Fruit fly (Drosophila melanogaster): Measurements from ENCODE around the gene ens.

ens gene

dm6 chr3L:4088694-4089190, 45.6 kb downstream of the ens start, which contains the start of gene Gad1:
TSS of gene Gad1 (minus strand) at chr3L:4088744.
- TF ChIP-seq fd96Ca (GFP tag; IDR thresholded peaks at IDR 0.05) (no peak), CG34367 (tag; optimal IDR thresholded peaks at IDR 0.05) (no peak), CG4496 (GFP tag; IDR thresholded peaks at IDR 0.05) (no peak), CG32121 (GFP tag; IDR thresholded peaks at IDR 0.05) (no peak), CG15710 (tag; optimal IDR thresholded peaks at IDR 0.05) (no peak), CG9948 (tag; optimal IDR thresholded peaks at IDR 0.05) (no peak), Snoo (tag; optimal IDR thresholded peaks at IDR 0.05) (no peak), CG13204 (GFP tag; optimal IDR thresholded peaks at IDR 0.05) (no peak), CG8301 (tag; optimal IDR thresholded peaks at IDR 0.05) (no peak), Pif1A (GFP tag; optimal IDR thresholded peaks at IDR 0.05) (no peak), CG12605 (GFP tag; IDR thresholded peaks at IDR 0.05) (no peak), D1 (tag; optimal IDR thresholded peaks at IDR 0.05) (no peak), CG17806 (tag; optimal IDR thresholded peaks at IDR 0.05) (no peak), Pif1B (GFP tag; optimal IDR thresholded peaks at IDR 0.05) (no peak), CG10348 (GFP tag; IDR thresholded peaks at IDR 0.05) (no peak), Ets98B (GFP tag; IDR thresholded peaks at IDR 0.05) (no peak), CG8159 (tag; optimal IDR thresholded peaks at IDR 0.05) (no peak), EcR (GFP tag; optimal IDR thresholded peaks at IDR 0.05) (no peak), gl (tag; optimal IDR thresholded peaks at IDR 0.05) (no peak), rn (GFP tag; IDR thresholded peaks at IDR 0.05) (no peak)

dm6 chr3L:4087281-4087680, 47.1 kb downstream of the ens start, which contains the start of gene CG14989:
TSS of gene CG14989 (plus strand) at chr3L:4087581.
- no peak for TF ChIP-seq Pif1A (GFP tag; optimal IDR thresholded peaks at IDR 0.05)
- no peak for TF ChIP-seq CG15710 (tag; optimal IDR thresholded peaks at IDR 0.05)
- TF ChIP-seq EcR (GFP tag; optimal IDR thresholded peaks at IDR 0.05): no peak
- TF ChIP-seq D1 (tag; optimal IDR thresholded peaks at IDR 0.05): no peak
- TF ChIP-seq rn (GFP tag; IDR thresholded peaks at IDR 0.05): no peak
- no peak for TF ChIP-seq CG14655 (GFP tag; optimal IDR thresholded peaks at IDR 0.05)
- no peak for TF ChIP-seq gl (tag; optimal IDR thresholded peaks at IDR 0.05)
- no peak for TF ChIP-seq Pif1B (GFP tag; optimal IDR thresholded peaks at IDR 0.05)
- no peak for TF ChIP-seq Snoo (tag; optimal IDR thresholded peaks at IDR 0.05)
- TF ChIP-seq CG8159 (tag; optimal IDR thresholded peaks at IDR 0.05): no peak
- no peak for TF ChIP-seq CG32121 (GFP tag; IDR thresholded peaks at IDR 0.05)

DNA sequence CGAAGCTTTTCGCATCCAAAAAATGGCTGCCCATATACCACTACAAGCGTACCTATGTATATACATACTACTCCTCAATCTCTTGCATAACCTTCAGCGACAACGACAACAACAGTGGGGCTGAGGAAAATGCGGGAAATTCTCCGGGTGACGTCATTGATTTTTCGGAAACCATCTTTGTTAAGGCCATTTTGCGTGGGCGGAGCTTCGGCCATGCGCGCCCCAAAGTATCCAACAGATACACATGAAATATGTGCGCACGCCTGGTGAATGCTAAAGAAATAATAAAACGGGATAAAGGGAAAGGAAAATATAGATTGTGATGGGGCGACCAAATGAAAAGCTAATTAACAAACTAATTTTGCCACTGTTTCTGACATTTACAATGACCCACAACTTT, 48.5 kb downstream of the ens start:
- no peak for TF ChIP-seq Pif1A (GFP tag; optimal IDR thresholded peaks at IDR 0.05)
- TF ChIP-seq CG15710 (tag; optimal IDR thresholded peaks at IDR 0.05): no peak
- TF ChIP-seq CG32121 (GFP tag; IDR thresholded peaks at IDR 0.05): no peak
- no peak for TF ChIP-seq gl (tag; optimal IDR thresholded peaks at IDR 0.05)
- no peak for TF ChIP-seq CG4496 (GFP tag; IDR thresholded peaks at IDR 0.05)
- no peak for TF ChIP-seq Ets98B (GFP tag; IDR thresholded peaks at IDR 0.05)
- no peak for TF ChIP-seq CG13204 (GFP tag; optimal IDR thresholded peaks at IDR 0.05)
- no peak for TF ChIP-seq D1 (tag; optimal IDR thresholded peaks at IDR 0.05)
- no peak for TF ChIP-seq Pif1B (GFP tag; optimal IDR thresholded peaks at IDR 0.05)
- TF ChIP-seq CG8301 (tag; optimal IDR thresholded peaks at IDR 0.05): no peak
- TF ChIP-seq CG34367 (tag; optimal IDR thresholded peaks at IDR 0.05): no peak

- TF ChIP-seq D1 (tag; optimal IDR thresholded peaks at IDR 0.05): no peak
- no peak for TF ChIP-seq CG17806 (tag; optimal IDR thresholded peaks at IDR 0.05)
- no peak for TF ChIP-seq CG14655 (GFP tag; optimal IDR thresholded peaks at IDR 0.05)
- no peak for TF ChIP-seq EcR (GFP tag; optimal IDR thresholded peaks at IDR 0.05)
- TF ChIP-seq fd96Ca (GFP tag; IDR thresholded peaks at IDR 0.05): no peak
- no peak for TF ChIP-seq rn (GFP tag; IDR thresholded peaks at IDR 0.05)
- no peak for TF ChIP-seq CG10348 (GFP tag; IDR thresholded peaks at IDR 0.05)
- TF ChIP-seq gl (tag; optimal IDR thresholded peaks at IDR 0.05): no peak
- no peak for TF ChIP-seq CG32121 (GFP tag; IDR thresholded peaks at IDR 0.05)
- no peak for TF ChIP-seq CG9948 (tag; optimal IDR thresholded peaks at IDR 0.05)
- TF ChIP-seq CG13204 (GFP tag; optimal IDR thresholded peaks at IDR 0.05): no peak
- no peak for TF ChIP-seq CG34367 (tag; optimal IDR thresholded peaks at IDR 0.05)
- TF ChIP-seq Snoo (tag; optimal IDR thresholded peaks at IDR 0.05): no peak
- TF ChIP-seq CG8301 (tag; optimal IDR thresholded peaks at IDR 0.05): no peak
Measured at dm6 chr3L:4083442-4083841, 50.9 kb downstream of the ens start.

dm6 chr3L:4081243-4081642, 53.1 kb downstream of the ens start:
- TF ChIP-seq D1 (tag; optimal IDR thresholded peaks at IDR 0.05) (no peak), CG4496 (GFP tag; IDR thresholded peaks at IDR 0.05) (no peak), CG17806 (tag; optimal IDR thresholded peaks at IDR 0.05) (no peak), rn (GFP tag; IDR thresholded peaks at IDR 0.05) (no peak), Ets98B (GFP tag; IDR thresholded peaks at IDR 0.05) (no peak), CG12605 (GFP tag; IDR thresholded peaks at IDR 0.05) (no peak), CG13204 (GFP tag; optimal IDR thresholded peaks at IDR 0.05) (no peak), CG10348 (GFP tag; IDR thresholded peaks at IDR 0.05) (no peak), gl (tag; optimal IDR thresholded peaks at IDR 0.05) (no peak)

DNA sequence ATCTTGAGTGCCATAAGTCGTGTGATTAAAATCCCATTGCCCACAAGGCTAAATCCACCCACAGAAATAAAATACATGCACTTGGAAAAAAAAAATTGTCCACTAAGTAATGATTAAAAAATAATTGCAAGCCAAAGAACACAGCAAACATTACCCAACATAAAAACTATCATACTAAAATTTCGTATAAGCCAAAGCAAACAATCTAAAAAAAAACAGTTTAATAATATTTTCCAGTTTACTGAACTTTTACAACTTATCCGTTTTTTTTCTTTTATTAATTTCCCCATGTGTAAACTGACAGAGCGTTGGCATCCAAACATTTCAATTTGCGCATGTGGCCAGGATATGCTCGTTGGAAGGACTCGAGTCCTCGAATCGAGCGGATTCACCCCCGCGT, 54.1 kb downstream of the ens start:
- no peak for TF ChIP-seq CG4496 (GFP tag; IDR thresholded peaks at IDR 0.05)
- no peak for TF ChIP-seq Snoo (tag; optimal IDR thresholded peaks at IDR 0.05)
- TF ChIP-seq Ets98B (GFP tag; IDR thresholded peaks at IDR 0.05): no peak
- TF ChIP-seq CG17806 (tag; optimal IDR thresholded peaks at IDR 0.05): no peak
- TF ChIP-seq fd96Ca (GFP tag; IDR thresholded peaks at IDR 0.05): no peak
- TF ChIP-seq CG34367 (tag; optimal IDR thresholded peaks at IDR 0.05): no peak
- TF ChIP-seq CG9948 (tag; optimal IDR thresholded peaks at IDR 0.05): no peak
- no peak for TF ChIP-seq D1 (tag; optimal IDR thresholded peaks at IDR 0.05)
- no peak for TF ChIP-seq CG10348 (GFP tag; IDR thresholded peaks at IDR 0.05)
- TF ChIP-seq rn (GFP tag; IDR thresholded peaks at IDR 0.05): no peak
- TF ChIP-seq CG32121 (GFP tag; IDR thresholded peaks at IDR 0.05): no peak
- TF ChIP-seq Pif1A (GFP tag; optimal IDR thresholded peaks at IDR 0.05): no peak
- TF ChIP-seq CG12605 (GFP tag; IDR thresholded peaks at IDR 0.05): no peak
- TF ChIP-seq Pif1B (GFP tag; optimal IDR thresholded peaks at IDR 0.05): no peak
- TF ChIP-seq CG8159 (tag; optimal IDR thresholded peaks at IDR 0.05): no peak
- no peak for TF ChIP-seq CG15710 (tag; optimal IDR thresholded peaks at IDR 0.05)
- TF ChIP-seq gl (tag; optimal IDR thresholded peaks at IDR 0.05): no peak
- TF ChIP-seq CG14655 (GFP tag; optimal IDR thresholded peaks at IDR 0.05): no peak
- TF ChIP-seq EcR (GFP tag; optimal IDR thresholded peaks at IDR 0.05): no peak
